Fruit fly (Drosophila melanogaster): ENCODE data around the gene CG3176.
A peak's percentile ranks its signal among the peaks of the same experiment; 100 is the strongest.

Gene CG3176

dm6 chrX:515676-516075 lies 34.0 kb downstream of the CG3176 start (continued):
- TF ChIP-seq CG14667 (GFP tag; IDR thresholded peaks at IDR 0.05) (no peak), gem (tag; optimal IDR thresholded peaks at IDR 0.05) (peak; percentile 36), tll (GFP tag; optimal IDR thresholded peaks at IDR 0.05) (no peak), CG15696 (tag; optimal IDR thresholded peaks at IDR 0.05) (no peak), Sry-δ (GFP tag; optimal IDR thresholded peaks at IDR 0.05) (no peak), E2f1 (GFP tag; IDR thresholded peaks at IDR 0.05) (no peak), zf30C (GFP tag; optimal IDR thresholded peaks at IDR 0.05) (no peak), CG14014 (GFP tag; IDR thresholded peaks at IDR 0.05) (no peak), z (GFP tag; IDR thresholded peaks at IDR 0.05) (no peak), oc (tag; optimal IDR thresholded peaks at IDR 0.05) (no peak), ac (GFP tag; optimal IDR thresholded peaks at IDR 0.05) (no peak), Mes4 (GFP tag; optimal IDR thresholded peaks at IDR 0.05) (no peak), Deaf1 (tag; optimal IDR thresholded peaks at IDR 0.05) (no peak), gro (GFP tag; optimal IDR thresholded peaks at IDR 0.05) (no peak), Hmr (GFP tag; optimal IDR thresholded peaks at IDR 0.05) (peak; percentile 64), fru (optimal IDR thresholded peaks at IDR 0.05) (no peak), HLH4C (GFP tag; IDR thresholded peaks at IDR 0.05; ENCODE audit: partially characterized antibody) (no peak), CG3065 (GFP tag; optimal IDR thresholded peaks at IDR 0.05) (no peak), CG1647 (GFP tag; optimal IDR thresholded peaks at IDR 0.05) (no peak), CG1602 (GFP tag; optimal IDR thresholded peaks at IDR 0.05) (no peak), Med (GFP tag) (peak; percentile 82), abd-A (tag; optimal IDR thresholded peaks at IDR 0.05) (no peak), MBD-R2 (GFP tag; IDR thresholded peaks at IDR 0.05) (no peak), CG2678 (tag; optimal IDR thresholded peaks at IDR 0.05) (peak; percentile 48), D19B (GFP tag; optimal IDR thresholded peaks at IDR 0.05) (no peak), MTF-1 (GFP tag; optimal IDR thresholded peaks at IDR 0.05; ENCODE audit: borderline replicate concordance) (no peak), CG12744 (GFP tag; optimal IDR thresholded peaks at IDR 0.05) (no peak), Ssrp (tag; optimal IDR thresholded peaks at IDR 0.05) (no peak), Bgb (GFP tag; IDR thresholded peaks at IDR 0.05; ENCODE audit: partially characterized antibody) (no peak), CG12155 (GFP tag; optimal IDR thresholded peaks at IDR 0.05) (no peak), Nf-YB (GFP tag; optimal IDR thresholded peaks at IDR 0.05) (no peak), hbn (GFP tag; IDR thresholded peaks at IDR 0.05; ENCODE audit: partially characterized antibody) (no peak), CG1792 (GFP tag; optimal IDR thresholded peaks at IDR 0.05) (no peak), CG7963 (GFP tag; IDR thresholded peaks at IDR 0.05; ENCODE audit: partially characterized antibody) (no peak), nmo (GFP tag; optimal IDR thresholded peaks at IDR 0.05) (no peak), CG2116 (GFP tag; optimal IDR thresholded peaks at IDR 0.05) (no peak), lbe (GFP tag; optimal IDR thresholded peaks at IDR 0.05) (no peak), Hey (tag; optimal IDR thresholded peaks at IDR 0.05) (no peak), Gug (GFP tag; IDR thresholded peaks at IDR 0.05) (no peak), trem (tag; optimal IDR thresholded peaks at IDR 0.05) (no peak), CG10366 (GFP tag; IDR thresholded peaks at IDR 0.05) (no peak), odd (GFP tag; optimal IDR thresholded peaks at IDR 0.05) (no peak), CG13894 (tag; optimal IDR thresholded peaks at IDR 0.05) (no peak), Atf6 (GFP tag; IDR thresholded peaks at IDR 0.05) (peak; percentile 22; the same call in 1 of the 2 replicates), CrebB (tag; optimal IDR thresholded peaks at IDR 0.05) (peak; percentile 35), CG18764 (GFP tag; optimal IDR thresholded peaks at IDR 0.05) (no peak), ind (GFP tag; optimal IDR thresholded peaks at IDR 0.05) (no peak), CG17186 (GFP tag; optimal IDR thresholded peaks at IDR 0.05) (no peak), sd (tag; optimal IDR thresholded peaks at IDR 0.05) (no peak), crol (GFP tag; IDR thresholded peaks at IDR 0.05) (no peak), repo (GFP tag; optimal IDR thresholded peaks at IDR 0.05) (no peak), CG7839 (tag; optimal IDR thresholded peaks at IDR 0.05) (peak; percentile 13)

Data from whole organism, embryonic.